Worm (Caenorhabditis elegans) whole organism, L3 larva: ENCODE data around the gene frm-8.

Experiments used
- ceh-28 ChIP-seq: fragments of 150-350 bp; optimal IDR thresholded peaks from 2 replicates; lab custom pipeline; 2014; ENCODE audit warnings: missing biosample characterization, missing genetic modification reagents, missing genetic modification characterization
- ceh-82 ChIP-seq: fragments of 150-350 bp; optimal IDR thresholded peaks from 2 replicates; lab custom pipeline; 2014; ENCODE audit warnings: missing biosample characterization, missing genetic modification characterization
- egl-27 ChIP-seq: sonication (generic microtip); optimal IDR thresholded peaks from 4 replicates; lab custom pipeline; 2017; ENCODE audit warnings: missing biosample characterization, missing genetic modification reagents, missing genetic modification characterization
- elt-1 ChIP-seq: fragments of 150-350 bp; optimal IDR thresholded peaks from 2 replicates; lab custom pipeline; 2014; ENCODE audit warnings: missing biosample characterization, missing genetic modification characterization
- mml-1 ChIP-seq: fragments of 150-350 bp; sonication (generic microtip); optimal IDR thresholded peaks from 3 replicates; lab custom pipeline; 2014; ENCODE audit warnings: missing biosample characterization, missing genetic modification characterization
- nhr-11 ChIP-seq: fragments of 150-350 bp; optimal IDR thresholded peaks from 2 replicates; lab custom pipeline; 2014; ENCODE audit warnings: missing biosample characterization, missing genetic modification characterization
- nhr-12 ChIP-seq: fragments of 150-350 bp; optimal IDR thresholded peaks from 2 replicates; lab custom pipeline; 2014; ENCODE audit warnings: missing biosample characterization, missing genetic modification characterization
- tbx-2 ChIP-seq: sonication (generic microtip); optimal IDR thresholded peaks from 2 replicates; lab custom pipeline; 2016; ENCODE audit warnings: mild to moderate bottlenecking, missing genetic modification characterization, missing compliant biosample characterization

- TF ChIP-seq nhr-12 (tag; lab: Kevin White, UChicago) (no peak), elt-1 (tag; lab: Kevin White, UChicago) (no peak), ceh-28 (tag; lab: Kevin White, UChicago) (no peak), tbx-2 (no peak), ceh-82 (tag; lab: Kevin White, UChicago) (no peak), mml-1 (no peak), nhr-11 (no peak), egl-27 (tag; lab: Kevin White, UChicago) (no peak)
Measured at ce11 chrIII:3219050-3219449, at the start of gene frm-8.
